Worm (Caenorhabditis elegans): ENCODE results near the gene fbxa-114.

DNA sequence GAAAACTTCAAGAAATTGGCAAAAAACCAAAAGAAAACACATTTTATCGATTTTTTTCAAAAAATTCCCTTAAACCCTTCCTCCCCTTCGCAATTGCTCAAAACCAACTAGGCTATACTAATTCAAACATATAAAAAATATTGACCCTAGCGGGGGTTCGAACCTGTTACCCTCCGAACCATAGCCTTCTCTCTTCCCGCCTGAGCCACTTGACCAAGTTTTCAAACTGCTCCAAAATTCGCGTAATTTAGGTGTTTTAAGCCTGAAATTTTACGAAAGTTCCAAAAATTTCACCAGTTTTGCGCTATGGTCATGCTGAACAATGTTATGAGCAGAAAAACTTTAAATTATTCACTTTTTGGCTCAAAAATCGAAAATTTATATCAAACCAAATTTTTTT, 33.0 kb downstream of the fbxa-114 start:
- TF ChIP-seq tbx-11 (GFP tag; IDR thresholded peaks at IDR 0.05) = no peak
- peak; percentile 29 for TF ChIP-seq ama-1 (optimal IDR thresholded peaks at IDR 0.05)
- TF ChIP-seq ets-7 (tag; optimal IDR thresholded peaks at IDR 0.05) = no peak
- no peak for TF ChIP-seq hmg-4 (GFP tag; optimal IDR thresholded peaks at IDR 0.05)
- TF ChIP-seq flt-1 (GFP tag; IDR thresholded peaks at IDR 0.05) = 0 out of 2 replicates have a peak, but pooled peaks have one; percentile 27
- TF ChIP-seq aly-1 (tag; optimal IDR thresholded peaks at IDR 0.05) = no peak
- no peak for TF ChIP-seq hnd-1 (tag; optimal IDR thresholded peaks at IDR 0.05)
- TF ChIP-seq sea-1 (GFP tag; conservative IDR thresholded peaks at IDR 0.05) = no peak
- TF ChIP-seq scrt-1 (GFP tag; IDR thresholded peaks at IDR 0.05) = 0 out of 2 replicates have a peak, but pooled peaks have one; percentile 20
- no peak for TF ChIP-seq F13C5.2 (tag; optimal IDR thresholded peaks at IDR 0.05)
- peak; percentile 7; the same call in 1 of the 2 replicates for TF ChIP-seq pes-1 (GFP tag; IDR thresholded peaks at IDR 0.05)
- no peak for TF ChIP-seq ceh-13 (GFP tag; optimal IDR thresholded peaks at IDR 0.05)
- TF ChIP-seq hmbx-1 (tag; optimal IDR thresholded peaks at IDR 0.05) = no peak
